Worm (Caenorhabditis elegans): ENCODE measurements around the gene sth-1.

DNA sequence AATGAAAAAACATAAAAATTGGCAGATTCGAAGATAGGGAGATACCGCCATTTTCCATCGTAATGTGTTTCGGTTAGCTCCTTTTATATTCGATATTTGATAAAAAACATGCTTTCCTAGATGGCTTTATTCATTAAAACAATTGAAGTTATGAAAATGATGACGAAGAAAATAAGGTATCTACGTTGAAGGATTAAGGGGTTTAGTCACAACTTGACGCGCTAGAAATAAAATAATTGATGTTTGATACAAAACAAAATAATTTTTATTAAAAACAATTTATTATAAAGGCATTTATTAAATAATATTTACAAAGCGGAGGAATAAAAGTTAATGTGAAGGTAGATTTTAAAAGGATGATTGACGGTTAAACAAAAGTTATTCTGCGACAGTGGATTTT, 38.6 kb downstream of the sth-1 start, which contains the start of gene str-130:
- TF ChIP-seq flt-1 (GFP tag; IDR thresholded peaks at IDR 0.05): no peak
- no peak for TF ChIP-seq tbx-11 (GFP tag; IDR thresholded peaks at IDR 0.05)
- TF ChIP-seq ama-1 (optimal IDR thresholded peaks at IDR 0.05): no peak
